Fruit fly (Drosophila melanogaster): Measurements from ENCODE around the gene Msh6.

DNA sequence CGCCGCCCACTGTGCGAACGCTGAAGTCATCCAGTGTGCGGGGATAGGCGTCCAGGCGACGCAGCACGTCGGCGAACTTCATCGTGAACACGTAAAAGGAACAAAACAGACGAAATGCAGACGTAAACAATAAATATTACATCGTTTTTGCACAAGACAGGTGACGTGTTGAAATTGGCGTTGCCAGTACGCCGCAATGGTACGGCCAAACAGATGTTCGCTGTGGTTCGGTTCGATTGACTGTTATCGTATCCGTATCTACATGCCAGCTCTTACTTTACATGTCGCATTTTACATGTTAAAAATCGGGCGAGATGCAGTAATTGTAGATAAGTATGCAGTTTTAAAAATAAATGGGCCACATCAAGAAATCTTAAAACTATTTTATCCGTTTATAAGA is 5.1 kb upstream of the Msh6 start, which contains the start of gene CG7011:
- TF ChIP-seq CG10348 (GFP tag; IDR thresholded peaks at IDR 0.05) (no peak), CG34367 (tag; optimal IDR thresholded peaks at IDR 0.05) (no peak), CG4496 (GFP tag; IDR thresholded peaks at IDR 0.05) (no peak), EcR (GFP tag; optimal IDR thresholded peaks at IDR 0.05) (no peak), CG17806 (tag; optimal IDR thresholded peaks at IDR 0.05) (no peak), Pif1B (GFP tag; optimal IDR thresholded peaks at IDR 0.05) (no peak), Ets98B (GFP tag; IDR thresholded peaks at IDR 0.05) (no peak), CG8301 (tag; optimal IDR thresholded peaks at IDR 0.05) (no peak), CG14655 (GFP tag; optimal IDR thresholded peaks at IDR 0.05) (no peak), CG15710 (tag; optimal IDR thresholded peaks at IDR 0.05) (no peak), D1 (tag; optimal IDR thresholded peaks at IDR 0.05) (no peak), CG12605 (GFP tag; IDR thresholded peaks at IDR 0.05) (no peak)

Measured in whole organism, pupa.